Worm (Caenorhabditis elegans) whole organism, late embryonic: ENCODE data around the gene str-238.

Source experiments
- F13H6.1 ChIP-seq: sonication (generic microtip); optimal IDR thresholded peaks from 2 replicates; lab custom pipeline; 2016; ENCODE audit warnings: missing genetic modification characterization, missing compliant biosample characterization
- K02D7.2 ChIP-seq: sonication (generic microtip); optimal IDR thresholded peaks from 2 replicates; lab custom pipeline; 2017; ENCODE audit warnings: mild to moderate bottlenecking, missing genetic modification characterization, missing compliant biosample characterization
- K09A11.1 ChIP-seq: sonication (generic microtip); optimal IDR thresholded peaks from 2 replicates; lab custom pipeline; 2017; ENCODE audit warnings: antibody characterized with exemption, mild to moderate bottlenecking, missing genetic modification characterization, missing compliant biosample characterization; ENCODE audit not compliant: insufficient read depth
- Y22D7AL.16 ChIP-seq: sonication (generic microtip); optimal IDR thresholded peaks from 2 replicates; lab custom pipeline; 2016; ENCODE audit warnings: missing genetic modification characterization, missing compliant biosample characterization
- ama-1 ChIP-seq: fragments of 150-350 bp; optimal IDR thresholded peaks from 2 replicates; lab custom pipeline; 2014
- ceh-18 ChIP-seq: sonication (generic microtip); optimal IDR thresholded peaks from 2 replicates; lab custom pipeline; 2016; ENCODE audit warnings: missing genetic modification characterization, missing compliant biosample characterization
- ceh-19 ChIP-seq: fragments of 200-800 bp; sonication (Bioruptor generic); optimal IDR thresholded peaks from 2 replicates; lab custom pipeline; 2018; ENCODE audit warnings: mild to moderate bottlenecking, missing genetic modification characterization, missing compliant biosample characterization
- ceh-2 ChIP-seq: sonication (generic microtip); optimal IDR thresholded peaks from 2 replicates; lab custom pipeline; 2016; ENCODE audit warnings: missing genotype, missing genetic modification characterization, missing compliant biosample characterization
- ceh-22 ChIP-seq: sonication (generic microtip); optimal IDR thresholded peaks from 2 replicates; lab custom pipeline; 2017; ENCODE audit warnings: missing biosample characterization, missing genetic modification characterization
- ceh-24 ChIP-seq: sonication (generic microtip); optimal IDR thresholded peaks from 2 replicates; lab custom pipeline; 2016; ENCODE audit warnings: mild to moderate bottlenecking, missing genetic modification characterization, missing compliant biosample characterization
- ceh-30 ChIP-seq: fragments of 150-350 bp; optimal IDR thresholded peaks from 2 replicates; lab custom pipeline; 2014; ENCODE audit warnings: missing biosample characterization, missing genetic modification characterization
- ceh-31 ChIP-seq: sonication (generic microtip); optimal IDR thresholded peaks from 2 replicates; lab custom pipeline; 2016; ENCODE audit warnings: missing genetic modification characterization, missing compliant biosample characterization
- ceh-34 ChIP-seq: sonication (generic microtip); optimal IDR thresholded peaks from 2 replicates; lab custom pipeline; 2016; ENCODE audit warnings: mild to moderate bottlenecking, missing genetic modification characterization, missing compliant biosample characterization
- ceh-45 ChIP-seq: fragments of 200-800 bp; sonication (Bioruptor generic); IDR thresholded peaks from 2 replicates; pipeline ENCODE4 v1.3.6; 2022; ENCODE audit warnings: missing genetic modification reagents, missing genetic modification characterization, missing compliant biosample characterization
- ceh-48 ChIP-seq: sonication (generic microtip); optimal IDR thresholded peaks from 2 replicates; lab custom pipeline; 2016; ENCODE audit warnings: missing genetic modification characterization, inconsistent platforms, missing compliant biosample characterization
- ceh-6 ChIP-seq: fragments of 200-800 bp; sonication (Bioruptor generic); optimal IDR thresholded peaks from 2 replicates; lab custom pipeline; 2018; ENCODE audit warnings: mild to moderate bottlenecking, missing genetic modification characterization, missing compliant biosample characterization
- ceh-9 ChIP-seq: sonication (generic microtip); optimal IDR thresholded peaks from 2 replicates; lab custom pipeline; 2016; ENCODE audit warnings: mild to moderate bottlenecking, missing genetic modification characterization, inconsistent platforms, missing compliant biosample characterization
- dmd-4 ChIP-seq: sonication (generic microtip); optimal IDR thresholded peaks from 2 replicates; lab custom pipeline; 2016; ENCODE audit warnings: borderline replicate concordance, missing genetic modification characterization, missing compliant biosample characterization
- ets-4 ChIP-seq: sonication (generic microtip); optimal IDR thresholded peaks from 2 replicates; lab custom pipeline; 2016; ENCODE audit warnings: missing genetic modification characterization, missing compliant biosample characterization
- eyg-1 ChIP-seq: sonication (generic microtip); optimal IDR thresholded peaks from 2 replicates; lab custom pipeline; 2016; ENCODE audit warnings: missing genotype, missing genetic modification characterization, missing compliant biosample characterization
- fkh-10 ChIP-seq: fragments of 150-350 bp; optimal IDR thresholded peaks from 2 replicates; lab custom pipeline; 2014; ENCODE audit warnings: missing biosample characterization, missing genetic modification reagents, missing genetic modification characterization
- fkh-6 ChIP-seq: sonication (generic microtip); optimal IDR thresholded peaks from 2 replicates; lab custom pipeline; 2016; ENCODE audit warnings: missing genetic modification characterization, missing compliant biosample characterization
- gmeb-2 ChIP-seq: sonication (generic microtip); optimal IDR thresholded peaks from 2 replicates; lab custom pipeline; 2016; ENCODE audit warnings: missing genetic modification characterization, inconsistent platforms, missing compliant biosample characterization
- hlh-13 ChIP-seq: fragments of 200-800 bp; sonication (Bioruptor generic); optimal IDR thresholded peaks from 2 replicates; lab custom pipeline; 2018; ENCODE audit warnings: mild to moderate bottlenecking, missing genetic modification characterization, missing compliant biosample characterization
- hlh-15 ChIP-seq: sonication (generic microtip); optimal IDR thresholded peaks from 2 replicates; lab custom pipeline; 2016; ENCODE audit warnings: missing genetic modification characterization, missing compliant biosample characterization
- lin-11 ChIP-seq: fragments of 200-800 bp; sonication (Bioruptor generic); optimal IDR thresholded peaks from 2 replicates; lab custom pipeline; 2018; ENCODE audit warnings: mild to moderate bottlenecking, missing genetic modification characterization, missing compliant biosample characterization
- npax-4 ChIP-seq: sonication (generic microtip); optimal IDR thresholded peaks from 2 replicates; lab custom pipeline; 2016; ENCODE audit warnings: missing genetic modification characterization, missing compliant biosample characterization
- odd-2 ChIP-seq: sonication (generic microtip); optimal IDR thresholded peaks from 2 replicates; lab custom pipeline; 2017; ENCODE audit warnings: antibody characterized with exemption, mild to moderate bottlenecking, missing genetic modification characterization, missing compliant biosample characterization
- pat-9 ChIP-seq: fragments of 200-800 bp; sonication (Bioruptor generic); optimal IDR thresholded peaks from 2 replicates; lab custom pipeline; 2018; ENCODE audit warnings: mild to moderate bottlenecking, missing genetic modification characterization, moderate library complexity, missing compliant biosample characterization
- pha-4 ChIP-seq: fragments of 150-350 bp; optimal IDR thresholded peaks from 2 replicates; lab custom pipeline; 2018; ENCODE audit warnings: missing biosample characterization, missing genetic modification reagents, missing genetic modification characterization
- sox-4 ChIP-seq: sonication (generic microtip); optimal IDR thresholded peaks from 2 replicates; lab custom pipeline; 2017; ENCODE audit warnings: mild to moderate bottlenecking, missing genetic modification characterization, inconsistent platforms, missing compliant biosample characterization
- tbx-2 ChIP-seq: sonication (generic microtip); optimal IDR thresholded peaks from 2 replicates; lab custom pipeline; 2016; ENCODE audit warnings: missing genetic modification characterization, missing compliant biosample characterization
- tbx-7 ChIP-seq: sonication (generic microtip); optimal IDR thresholded peaks from 2 replicates; lab custom pipeline; 2016; ENCODE audit warnings: missing genotype, missing genetic modification characterization, missing compliant biosample characterization
- ttx-3 ChIP-seq: sonication (generic microtip); optimal IDR thresholded peaks from 2 replicates; lab custom pipeline; 2016; ENCODE audit warnings: missing genetic modification reagents, missing genetic modification characterization, missing compliant biosample characterization
- unc-55 ChIP-seq: sonication (generic microtip); optimal IDR thresholded peaks from 2 replicates; lab custom pipeline; 2017; ENCODE audit warnings: missing biosample characterization, missing genetic modification reagents, missing genetic modification characterization

Gene str-238

DNA sequence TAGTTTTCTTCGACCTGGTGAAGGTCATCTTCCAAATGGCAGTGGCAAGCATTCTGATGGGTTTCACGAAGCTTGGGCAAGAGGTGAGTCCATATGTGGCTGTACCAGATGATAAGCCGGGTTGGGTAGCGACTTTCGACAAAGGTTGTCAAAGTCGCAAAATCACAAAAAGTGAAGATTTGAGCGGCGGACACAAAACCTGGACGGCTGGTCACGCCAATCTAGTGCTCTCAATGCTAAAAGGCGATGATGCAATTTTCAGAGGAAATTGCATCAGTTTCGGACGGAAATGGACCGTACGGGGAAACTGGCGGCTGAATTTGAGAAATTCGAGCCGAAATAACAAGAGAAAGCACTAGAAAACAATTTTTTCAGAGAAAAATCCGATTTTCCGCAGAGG, 32.4 kb downstream of the str-238 start:
- TF ChIP-seq fkh-10 (GFP tag; lab: Kevin White, UChicago), result no peak
- TF ChIP-seq F13H6.1, result no peak
- no peak for TF ChIP-seq tbx-2
- TF ChIP-seq ceh-6, result no peak
- TF ChIP-seq, all 69 proteins: peak for 0

DNA sequence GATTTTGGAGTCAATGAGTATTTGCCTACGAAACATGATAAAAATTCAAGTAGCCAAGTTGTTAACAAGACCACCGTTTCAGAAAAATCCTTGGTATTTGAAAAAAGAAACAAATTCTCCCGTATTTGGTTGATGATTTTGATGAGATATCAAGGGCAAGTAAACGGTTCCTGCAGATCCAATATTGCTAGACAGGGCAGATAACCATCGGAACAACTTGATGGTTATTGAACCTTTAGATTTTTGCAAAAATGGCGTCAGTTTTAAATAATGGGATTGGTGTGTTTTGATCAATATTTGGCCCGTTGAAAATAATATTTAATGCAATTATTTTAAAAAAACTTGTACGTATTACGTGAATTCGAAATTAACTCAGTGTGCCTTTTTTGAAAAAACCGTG, 35.4 kb downstream of the str-238 start:
- TF ChIP-seq fkh-6 (tag; lab: Kevin White, UChicago), result no peak
- no peak for TF ChIP-seq Y22D7AL.16 (tag; lab: Kevin White, UChicago)
- no peak for TF ChIP-seq pha-4 (tag; lab: Kevin White, UChicago)
- TF ChIP-seq F13H6.1, result no peak
- no peak for TF ChIP-seq ceh-9 (tag; lab: Kevin White, UChicago)
- TF ChIP-seq ceh-31 (tag; lab: Kevin White, UChicago), result no peak
- TF ChIP-seq ceh-22 (tag; lab: Kevin White, UChicago), result no peak
- TF ChIP-seq ceh-24 (tag; lab: Kevin White, UChicago), result no peak
- no peak for TF ChIP-seq pat-9 (tag; lab: Kevin White, UChicago)
- no peak for TF ChIP-seq ets-4
- no peak for TF ChIP-seq K09A11.1
- no peak for TF ChIP-seq K02D7.2
- TF ChIP-seq ceh-6, result no peak
- no peak for TF ChIP-seq unc-55
- no peak for TF ChIP-seq ttx-3
- TF ChIP-seq dmd-4 (tag; lab: Kevin White, UChicago), result no peak
- no peak for TF ChIP-seq lin-11 (tag; lab: Kevin White, UChicago)
- no peak for TF ChIP-seq ceh-34 (tag; lab: Kevin White, UChicago)
- no peak for TF ChIP-seq tbx-2
- TF ChIP-seq ceh-45 (GFP tag; lab: Robert Waterston, UW), result no peak

DNA sequence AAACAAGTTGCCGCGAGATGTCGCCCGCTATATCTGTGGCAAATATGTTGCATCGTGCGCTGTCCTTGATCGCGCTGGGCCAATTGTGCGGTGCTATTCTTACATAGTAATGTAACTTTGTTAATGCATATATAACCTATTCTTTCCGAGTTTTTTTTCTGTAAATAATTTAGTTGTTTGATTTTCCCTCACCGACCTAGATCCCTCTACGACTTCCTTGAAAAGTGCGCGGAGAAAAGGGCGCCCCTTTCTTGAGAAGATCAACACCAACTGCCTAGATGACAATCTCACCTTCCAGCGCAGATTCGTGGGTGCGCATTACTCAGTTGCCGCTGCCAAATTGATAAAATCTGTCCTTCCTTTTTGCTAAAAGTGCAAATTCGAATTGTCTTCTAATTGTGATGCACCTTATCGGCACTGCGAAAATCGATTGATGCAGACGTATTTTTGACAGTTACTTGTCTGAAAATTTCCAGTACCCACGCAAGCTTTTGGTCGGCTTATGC, 36.8 kb downstream of the str-238 start:
- TF ChIP-seq ceh-6 (no peak), ceh-34 (tag; lab: Kevin White, UChicago) (no peak), ama-1 (lab: Kevin White, UChicago) (no peak), ceh-45 (GFP tag; lab: Robert Waterston, UW) (no peak), fkh-6 (tag; lab: Kevin White, UChicago) (no peak), fkh-10 (GFP tag; lab: Kevin White, UChicago) (no peak), eyg-1 (no peak), ceh-19 (GFP tag; lab: Kevin White, UChicago) (no peak), lin-11 (tag; lab: Kevin White, UChicago) (no peak)

DNA sequence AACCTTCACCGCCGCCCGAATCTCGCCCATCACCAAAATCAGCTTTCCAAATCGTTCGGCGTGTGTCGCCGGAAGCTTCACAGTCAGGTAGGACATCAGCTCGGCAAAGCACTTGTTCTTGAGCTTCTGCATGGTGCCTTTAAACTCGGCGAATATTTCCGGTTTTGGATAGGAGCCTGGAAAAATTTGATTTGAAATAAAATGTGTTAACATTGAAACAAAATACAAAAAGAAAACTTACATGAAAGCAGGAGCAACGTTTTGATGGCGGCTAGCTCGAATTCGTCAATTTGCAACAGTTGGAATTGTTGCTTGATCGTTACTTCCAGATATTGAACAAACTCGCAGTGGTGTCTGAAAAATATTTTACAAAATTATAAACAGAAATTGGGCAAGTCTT, 37.9 kb downstream of the str-238 start:
- TF ChIP-seq ceh-45 (GFP tag; lab: Robert Waterston, UW) (no peak), ceh-18 (tag; lab: Kevin White, UChicago) (no peak), ceh-30 (tag; lab: Kevin White, UChicago) (no peak), hlh-15 (no peak), ceh-2 (tag; lab: Kevin White, UChicago) (no peak), tbx-7 (tag; lab: Kevin White, UChicago) (no peak), ceh-6 (no peak), sox-4 (tag; lab: Kevin White, UChicago) (no peak), hlh-13 (GFP tag; lab: Kevin White, UChicago) (no peak), Y22D7AL.16 (tag; lab: Kevin White, UChicago) (no peak), K02D7.2 (no peak), ceh-48 (tag; lab: Kevin White, UChicago) (no peak), odd-2 (tag; lab: Kevin White, UChicago) (no peak)

DNA sequence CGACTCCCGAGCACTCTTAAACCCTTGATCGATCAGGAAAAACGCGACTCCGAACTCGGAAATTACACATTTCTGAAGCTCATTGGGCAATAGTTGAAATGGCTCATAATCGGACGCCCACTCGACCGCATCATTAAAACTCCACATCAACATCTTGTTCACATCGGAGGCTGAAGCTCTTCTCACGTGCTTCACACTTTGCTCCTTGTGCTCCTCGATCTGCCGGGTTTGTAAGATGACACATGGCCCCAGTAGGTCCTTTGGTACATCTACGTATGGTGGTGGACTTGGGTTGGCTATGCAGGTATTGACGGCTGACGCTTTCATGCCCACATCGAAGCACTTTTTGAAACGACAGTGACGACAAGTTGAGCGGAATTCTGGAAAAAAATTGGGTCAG, 38.6 kb downstream of the str-238 start:
- TF ChIP-seq ets-4 (no peak), npax-4 (tag; lab: Kevin White, UChicago) (no peak), gmeb-2 (tag; lab: Kevin White, UChicago) (no peak), ceh-45 (GFP tag; lab: Robert Waterston, UW) (no peak)
